Worm (Caenorhabditis elegans) whole organism, midembryonic: ENCODE data around the gene obr-1.

Experiments
- T22C8.4 ChIP-seq: fragments of 200-800 bp; sonication (Bioruptor generic); IDR thresholded peaks from 2 replicates; pipeline ENCODE4 v1.3.6; 2022; ENCODE audit warnings: missing genetic modification characterization, missing compliant biosample characterization
- cog-1 ChIP-seq: sonication (generic microtip); optimal IDR thresholded peaks from 2 replicates; lab custom pipeline; 2016; ENCODE audit warnings: missing genetic modification characterization, missing compliant biosample characterization
- flt-1 ChIP-seq: fragments of 200-800 bp; sonication (Bioruptor generic); IDR thresholded peaks from 2 replicates; pipeline ENCODE4 v1.3.6; 2022; ENCODE audit warnings: missing genetic modification characterization, missing compliant biosample characterization
- klf-2 ChIP-seq: fragments of 200-800 bp; sonication (Bioruptor generic); conservative IDR thresholded peaks from 2 replicates; pipeline ENCODE4 v1.3.6; 2022; ENCODE audit warnings: missing genetic modification reagents, missing genetic modification characterization, missing compliant biosample characterization
- ztf-23 ChIP-seq: fragments of 200-800 bp; sonication (Bioruptor generic); IDR thresholded peaks from 2 replicates; pipeline ENCODE4 v1.3.6; 2022; ENCODE audit warnings: missing genetic modification reagents, missing genetic modification characterization, missing compliant biosample characterization
- ztf-29 ChIP-seq: fragments of 200-800 bp; sonication (Bioruptor generic); IDR thresholded peaks from 2 replicates; pipeline ENCODE4 v1.3.6; 2022; ENCODE audit warnings: missing genetic modification reagents, missing genetic modification characterization, missing compliant biosample characterization

ce11 chrIII:11318131-11318530 lies 47.4 kb upstream of the obr-1 start, which contains the start of gene teg-1:
- TF ChIP-seq cog-1: no peak
- no peak for TF ChIP-seq T22C8.4 (GFP tag; lab: Robert Waterston, UW)
- TF ChIP-seq flt-1: no peak
- no peak for TF ChIP-seq ztf-23 (GFP tag; lab: Robert Waterston, UW)
- no peak for TF ChIP-seq ztf-29 (GFP tag; lab: Robert Waterston, UW)
- TF ChIP-seq klf-2 (GFP tag; lab: Robert Waterston, UW): no peak
